Worm (Caenorhabditis elegans) whole organism, L4/young adult: ENCODE data around the gene klc-2.

Experiments used
- W03F9.2 ChIP-seq: fragments of 150-350 bp; optimal IDR thresholded peaks from 2 replicates; lab custom pipeline; 2014; ENCODE audit warnings: missing biosample characterization, missing genetic modification characterization
- dao-5 ChIP-seq: sonication (generic microtip); optimal IDR thresholded peaks from 2 replicates; lab custom pipeline; 2016; ENCODE audit warnings: missing genotype, missing genetic modification characterization, moderate library complexity, missing compliant biosample characterization
- him-1 ChIP-seq: sonication (generic microtip); optimal IDR thresholded peaks from 2 replicates; lab custom pipeline; 2016; ENCODE audit warnings: missing genotype, missing genetic modification reagents, missing genetic modification characterization, missing compliant biosample characterization

DNA sequence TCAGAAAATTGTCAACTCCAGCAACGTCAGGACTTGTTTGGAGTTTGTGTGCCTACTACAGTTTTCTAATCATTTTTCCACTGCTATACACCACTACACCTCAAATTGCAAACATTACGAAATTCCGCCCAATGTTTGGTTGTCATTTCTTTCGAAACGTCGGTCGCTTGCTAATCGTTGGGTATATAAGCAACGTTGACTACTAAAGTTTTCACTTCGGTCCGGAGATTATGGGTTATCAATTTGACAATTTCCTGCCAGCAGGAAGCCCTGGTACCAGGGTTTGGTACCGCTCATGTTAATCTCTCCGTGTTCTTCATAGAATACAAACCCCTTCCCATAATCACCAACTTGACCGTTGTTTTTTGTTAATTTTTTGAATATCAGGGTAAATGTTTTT is 5.2 kb downstream of the klc-2 start:
- no peak for TF ChIP-seq dao-5
- peak; percentile 54 for TF ChIP-seq W03F9.2 (tag; lab: Kevin White, UChicago)
- TF ChIP-seq him-1 (tag; lab: Kevin White, UChicago), result peak; percentile 27
